Worm (Caenorhabditis elegans) whole organism, late embryonic: ENCODE measurements around the gene lars-1.

Source experiments
- eyg-1 ChIP-seq: sonication (generic microtip); optimal IDR thresholded peaks from 2 replicates; lab custom pipeline; 2016; ENCODE audit warnings: missing genotype, missing genetic modification characterization, missing compliant biosample characterization
- hlh-8 ChIP-seq: sonication (generic microtip); optimal IDR thresholded peaks from 2 replicates; lab custom pipeline; 2016; ENCODE audit warnings: missing genotype, missing genetic modification characterization, missing compliant biosample characterization
- ref-2 ChIP-seq: sonication (generic microtip); optimal IDR thresholded peaks from 2 replicates; lab custom pipeline; 2016; ENCODE audit warnings: missing genetic modification characterization, missing compliant biosample characterization

DNA sequence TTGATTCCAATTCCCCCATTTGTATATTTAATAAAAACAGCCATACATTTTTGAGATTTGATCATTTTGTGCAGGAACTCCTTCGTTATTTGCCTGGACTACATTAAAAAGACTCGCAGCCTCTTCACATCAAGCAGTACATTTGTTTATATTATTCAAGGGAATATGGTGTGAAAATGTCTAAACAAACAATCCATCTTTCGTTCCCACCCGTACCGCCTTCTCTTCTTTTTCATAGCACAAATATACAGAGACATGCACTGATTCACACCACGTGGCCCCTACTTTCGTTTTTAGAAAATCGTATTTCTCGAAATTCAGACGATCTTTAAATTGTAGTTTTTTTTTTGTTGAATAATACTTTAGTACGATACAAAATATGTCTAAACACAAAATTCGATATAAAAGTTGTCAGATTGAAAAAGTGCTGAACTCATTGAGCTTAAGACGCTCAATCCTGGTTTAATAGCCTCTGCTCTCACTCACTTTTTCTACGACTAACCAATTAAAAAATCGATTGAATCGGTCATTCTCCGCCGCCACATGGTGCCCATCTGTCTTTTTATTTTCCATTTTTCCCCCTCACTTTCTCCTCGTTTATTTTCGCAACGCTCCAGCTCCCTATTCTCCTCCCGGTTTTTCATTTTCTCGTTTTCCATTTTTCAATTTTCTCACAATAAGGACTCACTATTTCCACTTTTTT, 8.9 kb upstream of the lars-1 start:
- TF ChIP-seq hlh-8 (tag; lab: Kevin White, UChicago), result peak; percentile 94
- no peak for TF ChIP-seq eyg-1
- TF ChIP-seq ref-2 (tag; lab: Kevin White, UChicago), result no peak
